Fruit fly (Drosophila melanogaster): ENCODE data around the gene CCT3.

DNA sequence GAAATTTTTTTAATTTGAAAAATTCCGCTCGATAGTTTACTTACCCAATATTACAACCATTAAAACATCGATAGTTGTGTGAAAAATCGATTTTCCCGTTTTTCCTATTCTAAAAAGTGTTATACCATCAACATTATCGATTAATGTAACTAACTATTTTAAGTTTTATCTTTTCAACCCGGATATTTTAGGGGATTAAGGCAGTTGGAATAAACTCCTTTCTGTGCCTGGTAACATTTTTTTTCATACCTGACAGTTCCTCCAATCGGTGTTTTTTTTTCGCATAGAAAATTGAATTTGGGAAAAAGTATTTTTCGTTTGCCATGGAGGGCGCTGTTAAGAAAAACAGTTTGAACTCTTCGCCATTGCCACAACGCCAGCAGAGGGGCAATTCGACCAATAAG lies 7.4 kb upstream of the CCT3 start, which contains the start of gene nonA-l:
- TF ChIP-seq pad (GFP tag; optimal IDR thresholded peaks at IDR 0.05) (no peak), CG7101 (tag; optimal IDR thresholded peaks at IDR 0.05) (no peak), kay (GFP tag; ENCODE audit: borderline replicate concordance) (no peak), Mnt (GFP tag; optimal IDR thresholded peaks at IDR 0.05) (no peak), CG1620 (GFP tag; optimal IDR thresholded peaks at IDR 0.05) (no peak), cnc (optimal IDR thresholded peaks at IDR 0.05) (no peak), CG33017 (tag; optimal IDR thresholded peaks at IDR 0.05) (no peak), bab1 (GFP tag; optimal IDR thresholded peaks at IDR 0.05) (peak; percentile 33)
